Fruit fly (Drosophila melanogaster): ENCODE measurements around the gene Oseg4.

Oseg4 gene

DNA sequence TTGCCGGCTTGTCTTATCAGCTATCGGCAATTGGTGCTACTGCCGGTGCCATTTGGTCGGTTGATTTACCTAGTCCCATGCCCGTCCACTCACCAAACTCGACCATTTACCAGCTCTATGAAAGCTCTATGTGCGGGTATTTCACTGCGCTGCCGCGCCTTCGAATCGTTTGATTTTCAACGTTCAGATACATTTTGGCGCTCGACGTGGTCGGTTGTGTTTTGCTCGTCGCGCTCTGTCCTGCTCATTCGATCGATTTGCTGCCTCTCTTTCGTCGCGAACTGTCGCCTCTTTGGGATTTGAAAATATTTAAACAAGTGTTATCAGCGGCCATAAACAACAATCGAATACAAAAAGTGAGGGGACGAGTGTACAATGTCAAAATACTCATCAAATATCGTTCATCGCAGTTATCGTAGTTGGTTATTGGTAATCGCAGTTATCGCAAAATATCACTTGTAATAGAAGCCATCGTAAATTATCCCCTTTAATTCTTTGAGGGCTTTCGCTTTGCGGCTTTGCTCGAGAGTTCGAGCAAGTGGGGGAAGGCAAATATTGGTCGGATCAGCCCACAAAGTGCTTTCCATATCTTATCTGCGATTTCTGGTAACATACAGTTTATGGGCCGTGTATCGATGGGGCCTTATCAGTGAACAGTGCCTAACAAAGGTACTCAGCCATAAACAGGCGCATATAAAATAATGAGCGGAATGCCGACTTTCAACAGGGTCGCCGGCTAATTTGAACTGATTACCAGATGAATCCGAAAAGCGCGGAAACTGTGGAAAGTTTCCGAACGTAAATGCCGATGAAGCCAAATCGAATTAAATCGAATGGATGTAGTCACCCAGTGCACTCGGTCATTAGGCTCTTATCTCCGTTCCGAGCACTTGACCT, 6.3 kb upstream of the Oseg4 start (continued):
- TF ChIP-seq NFAT (GFP tag; IDR thresholded peaks at IDR 0.05) (peak; percentile 49; the same call in 1 of the 2 replicates), Vsx1 (GFP tag; optimal IDR thresholded peaks at IDR 0.05) (peak; percentile 77), row (GFP tag; IDR thresholded peaks at IDR 0.05) (peak; percentile 59), Bgb (GFP tag; IDR thresholded peaks at IDR 0.05; ENCODE audit: partially characterized antibody) (peak; percentile 39; the same call in 1 of the 2 replicates), CG6254 (GFP tag; optimal IDR thresholded peaks at IDR 0.05) (peak; percentile 39), CG16779 (GFP tag; IDR thresholded peaks at IDR 0.05) (0 out of 2 replicates have a peak, but pooled peaks have one; percentile 53), H15 (GFP tag; IDR thresholded peaks at IDR 0.05) (no peak), tup (GFP tag; optimal IDR thresholded peaks at IDR 0.05) (no peak), CrebB (tag; optimal IDR thresholded peaks at IDR 0.05) (peak; percentile 1), fd64A (GFP tag; optimal IDR thresholded peaks at IDR 0.05) (peak; percentile 14), dmrt11E (tag; optimal IDR thresholded peaks at IDR 0.05) (no peak), CG32532 (GFP tag; IDR thresholded peaks at IDR 0.05) (no peak), CG12942 (GFP tag; optimal IDR thresholded peaks at IDR 0.05) (no peak), exex (tag; optimal IDR thresholded peaks at IDR 0.05) (peak; percentile 98), Nf-YB (GFP tag; optimal IDR thresholded peaks at IDR 0.05) (peak; percentile 6), CG2199 (GFP tag; IDR thresholded peaks at IDR 0.05) (0 out of 3 replicates have a peak, but pooled peaks have one; percentile 21), CG7271 (tag; optimal IDR thresholded peaks at IDR 0.05) (no peak), CG17568 (GFP tag; optimal IDR thresholded peaks at IDR 0.05) (peak; percentile 58), CG18764 (GFP tag; optimal IDR thresholded peaks at IDR 0.05) (no peak), CG17385 (GFP tag; optimal IDR thresholded peaks at IDR 0.05) (peak; percentile 19), HLH4C (GFP tag; IDR thresholded peaks at IDR 0.05; ENCODE audit: partially characterized antibody) (peak; percentile 50; the same call in 1 of the 3 replicates), cwo (GFP tag; optimal IDR thresholded peaks at IDR 0.05) (peak; percentile 19), CG13424 (tag; optimal IDR thresholded peaks at IDR 0.05) (no peak), CG18619 (GFP tag; optimal IDR thresholded peaks at IDR 0.05) (no peak), sna (GFP tag; IDR thresholded peaks at IDR 0.05; ENCODE audit: partially characterized antibody) (0 out of 2 replicates have a peak, but pooled peaks have one; percentile 22), Gug (GFP tag; IDR thresholded peaks at IDR 0.05) (no peak), Dp (GFP tag; optimal IDR thresholded peaks at IDR 0.05) (peak; percentile 14), CG7928 (GFP tag; optimal IDR thresholded peaks at IDR 0.05) (no peak), CG12769 (tag; optimal IDR thresholded peaks at IDR 0.05) (peak; percentile 17), CG8290 (GFP tag; optimal IDR thresholded peaks at IDR 0.05) (no peak), CG8290 (tag; optimal IDR thresholded peaks at IDR 0.05) (peak in 1 of 2 experiments; percentile 30), Med (GFP tag) (peak; percentile 85), CG32772 (GFP tag; IDR thresholded peaks at IDR 0.05) (no peak), CG2678 (tag; optimal IDR thresholded peaks at IDR 0.05) (peak; percentile 30), fu2 (GFP tag; optimal IDR thresholded peaks at IDR 0.05) (no peak), CG11560 (tag; IDR thresholded peaks at IDR 0.05) (peak; percentile 64; the same call in 1 of the 3 replicates), CG4617 (GFP tag; optimal IDR thresholded peaks at IDR 0.05; ENCODE audit: borderline replicate concordance) (no peak), GATAe (GFP tag; conservative IDR thresholded peaks at IDR 0.05) (peak; percentile 72), NfI (GFP tag; optimal IDR thresholded peaks at IDR 0.05) (peak; percentile 2), br (optimal IDR thresholded peaks at IDR 0.05) (no peak), Dbx (GFP tag; IDR thresholded peaks at IDR 0.05) (peak; percentile 15; the same call in 1 of the 3 replicates), Hr51 (GFP tag; optimal IDR thresholded peaks at IDR 0.05) (no peak), sug (tag; optimal IDR thresholded peaks at IDR 0.05) (peak; percentile 40), jumu (GFP tag; optimal IDR thresholded peaks at IDR 0.05) (no peak), D19A (tag; optimal IDR thresholded peaks at IDR 0.05) (no peak), CG8089 (GFP tag; optimal IDR thresholded peaks at IDR 0.05) (no peak), kni (GFP tag; optimal IDR thresholded peaks at IDR 0.05) (no peak), CG11085 (GFP tag; IDR thresholded peaks at IDR 0.05) (no peak)
